Worm (Caenorhabditis elegans): ENCODE data around the gene her-1.

Gene her-1

ce11 chrV:9654154-9654805, 42.5 kb upstream of the her-1 start, which contains the start of gene cyp-29A4 (continued):
- no peak for TF ChIP-seq nhr-47 (tag; optimal IDR thresholded peaks at IDR 0.05)
- no peak for TF ChIP-seq unc-62 (GFP tag; optimal IDR thresholded peaks at IDR 0.05)
- TF ChIP-seq nhr-90 (tag; optimal IDR thresholded peaks at IDR 0.05; ENCODE audit: poor library complexity), result no peak
- TF ChIP-seq lin-13 (GFP tag; optimal IDR thresholded peaks at IDR 0.05), result no peak
- TF ChIP-seq xbp-1 (tag; optimal IDR thresholded peaks at IDR 0.05), result no peak
- no peak for TF ChIP-seq aha-1 (tag; optimal IDR thresholded peaks at IDR 0.05)
- TF ChIP-seq fkh-8 (tag; optimal IDR thresholded peaks at IDR 0.05), result no peak
- TF ChIP-seq mab-9 (GFP tag; IDR thresholded peaks at IDR 0.05), result no peak
- TF ChIP-seq sox-4 (tag; optimal IDR thresholded peaks at IDR 0.05), result no peak
- TF ChIP-seq sptf-1 (tag; optimal IDR thresholded peaks at IDR 0.05), result no peak
- TF ChIP-seq mep-1 (tag; optimal IDR thresholded peaks at IDR 0.05), result no peak
- no peak for TF ChIP-seq efl-3 (GFP tag; optimal IDR thresholded peaks at IDR 0.05)
- TF ChIP-seq irx-1 (tag; optimal IDR thresholded peaks at IDR 0.05), result no peak
- peak; percentile 68 for TF ChIP-seq grh-1 (GFP tag; IDR thresholded peaks at IDR 0.05)
- no peak for TF ChIP-seq tlp-1 (tag; optimal IDR thresholded peaks at IDR 0.05)
- no peak for TF ChIP-seq dpl-1 (GFP tag; optimal IDR thresholded peaks at IDR 0.05)
- TF ChIP-seq unc-86 (tag; optimal IDR thresholded peaks at IDR 0.05), result no peak
- no peak for TF ChIP-seq C16A3.4 (tag; optimal IDR thresholded peaks at IDR 0.05)
- no peak for TF ChIP-seq pqm-1 (tag; optimal IDR thresholded peaks at IDR 0.05)
- TF ChIP-seq skn-1 (tag; optimal IDR thresholded peaks at IDR 0.05), result no peak
- no peak for TF ChIP-seq ztf-11 (tag; optimal IDR thresholded peaks at IDR 0.05)
- no peak for TF ChIP-seq ces-1 (GFP tag; optimal IDR thresholded peaks at IDR 0.05)
- TF ChIP-seq nhr-85 (tag), result peak; percentile 89
- no peak for TF ChIP-seq unc-30 (tag; optimal IDR thresholded peaks at IDR 0.05)
- TF ChIP-seq unc-98 (GFP tag; IDR thresholded peaks at IDR 0.05), result no peak
- no peak for TF ChIP-seq nhr-11 (tag; optimal IDR thresholded peaks at IDR 0.05)
- no peak for TF ChIP-seq ceh-88 (GFP tag; IDR thresholded peaks at IDR 0.05)
- no peak for TF ChIP-seq elt-2 (tag; optimal IDR thresholded peaks at IDR 0.05)
- TF ChIP-seq C34B4.2 (tag; optimal IDR thresholded peaks at IDR 0.05), result no peak
- TF ChIP-seq ceh-90 (tag; optimal IDR thresholded peaks at IDR 0.05), result no peak
- TF ChIP-seq unc-130 (tag; optimal IDR thresholded peaks at IDR 0.05), result no peak
- TF ChIP-seq nhr-19 (GFP tag; conservative IDR thresholded peaks at IDR 0.05), result peak; percentile 44
- no peak for TF ChIP-seq mdl-1 (tag; optimal IDR thresholded peaks at IDR 0.05)
- no peak for TF ChIP-seq nhr-84 (tag; optimal IDR thresholded peaks at IDR 0.05)
- TF ChIP-seq egl-13 (tag; optimal IDR thresholded peaks at IDR 0.05), result no peak

DNA sequence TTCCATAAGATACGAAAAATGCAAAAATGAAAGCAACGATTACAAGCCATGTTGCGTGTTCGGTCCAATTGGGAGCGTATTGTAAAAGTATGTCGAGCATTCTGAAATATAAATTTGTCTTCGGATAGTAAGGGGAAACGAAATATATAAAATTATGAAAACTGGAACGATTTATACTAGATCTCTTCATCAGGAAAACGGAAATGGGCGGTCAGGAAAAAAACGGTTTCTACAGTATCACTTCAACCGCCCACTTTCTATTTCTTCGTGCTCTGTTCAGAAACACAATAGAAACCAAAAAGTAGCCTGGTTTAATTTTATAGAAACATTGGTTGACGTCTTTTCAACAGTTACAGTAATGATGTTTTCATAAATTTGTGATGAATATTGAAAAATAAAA, 35.3 kb upstream of the her-1 start, which contains the start of gene pitr-4:
pitr-4 (minus strand) TSS at position 101 of the 400 bp plus-strand sequence.
- no peak for TF ChIP-seq lin-39 (tag; optimal IDR thresholded peaks at IDR 0.05)
- no peak for TF ChIP-seq lin-14 (GFP tag; optimal IDR thresholded peaks at IDR 0.05)
- TF ChIP-seq nhr-20 (tag; optimal IDR thresholded peaks at IDR 0.05), result no peak
- TF ChIP-seq snu-23 (GFP tag; optimal IDR thresholded peaks at IDR 0.05), result no peak
- TF ChIP-seq fkh-8 (tag; optimal IDR thresholded peaks at IDR 0.05), result no peak
- no peak for TF ChIP-seq fkh-10 (GFP tag; optimal IDR thresholded peaks at IDR 0.05)
- no peak for TF ChIP-seq grh-1 (GFP tag; IDR thresholded peaks at IDR 0.05)
- no peak for TF ChIP-seq egl-27 (tag; optimal IDR thresholded peaks at IDR 0.05)
- TF ChIP-seq unc-62 (GFP tag; optimal IDR thresholded peaks at IDR 0.05), result no peak
- no peak for TF ChIP-seq hpl-2 (GFP tag; optimal IDR thresholded peaks at IDR 0.05)
- no peak for TF ChIP-seq tbx-2 (tag; optimal IDR thresholded peaks at IDR 0.05)
- no peak for TF ChIP-seq elt-3 (tag; optimal IDR thresholded peaks at IDR 0.05)
- TF ChIP-seq Y116A8C.19 (tag; optimal IDR thresholded peaks at IDR 0.05; ENCODE audit: borderline replicate concordance), result no peak
- TF ChIP-seq ama-1 (optimal IDR thresholded peaks at IDR 0.05), result no peak
- TF ChIP-seq alr-1 (tag; optimal IDR thresholded peaks at IDR 0.05; ENCODE audit: borderline replicate concordance), result no peak
